Fruit fly (Drosophila melanogaster): Measurements from ENCODE around the gene Tsp66E.

DNA sequence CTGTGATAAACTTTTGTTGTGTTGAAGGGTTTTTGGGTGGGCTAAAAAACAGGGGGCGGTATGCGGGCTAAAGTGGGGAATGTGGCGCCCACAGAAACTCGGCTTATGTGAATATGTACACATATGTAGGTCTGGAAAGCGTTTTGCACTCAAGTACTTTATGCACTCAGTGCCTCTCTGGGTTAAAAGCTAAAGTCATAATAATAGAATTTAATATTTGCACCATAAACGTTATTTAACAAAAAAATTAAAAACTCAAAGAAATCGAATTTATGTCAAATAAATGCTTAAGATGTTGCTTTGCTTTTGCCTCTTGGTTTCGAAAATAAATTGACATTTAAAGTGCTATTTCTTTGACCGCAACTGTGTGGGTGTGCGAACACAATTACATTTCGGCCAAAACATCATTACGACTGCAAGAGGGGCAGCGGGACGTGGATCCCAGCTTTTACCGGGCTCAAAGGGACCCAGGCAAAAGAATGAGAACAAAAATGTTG, 12.2 kb downstream of the Tsp66E start:
- TF ChIP-seq EcR (GFP tag; optimal IDR thresholded peaks at IDR 0.05) (no peak), psq (optimal IDR thresholded peaks at IDR 0.05) (no peak), pan (optimal IDR thresholded peaks at IDR 0.05) (no peak), Dll (optimal IDR thresholded peaks at IDR 0.05) (no peak), CG8478 (optimal IDR thresholded peaks at IDR 0.05) (no peak)
